Worm (Caenorhabditis elegans): ENCODE data around the gene gcs-1.

The gcs-1 gene

ce11 chrII:9064437-9064836 is 26.3 kb upstream of the gcs-1 start:
- TF ChIP-seq ceh-16 (tag; optimal IDR thresholded peaks at IDR 0.05): peak; percentile 73
- peak; percentile 91 for TF ChIP-seq nhr-23 (tag; optimal IDR thresholded peaks at IDR 0.05)
- TF ChIP-seq sma-9 (GFP tag; optimal IDR thresholded peaks at IDR 0.05): peak; percentile 6
- no peak for TF ChIP-seq sma-9 (tag; optimal IDR thresholded peaks at IDR 0.05)
- peak; percentile 82 for TF ChIP-seq elt-1 (tag; optimal IDR thresholded peaks at IDR 0.05)
- peak; percentile 21 for TF ChIP-seq nhr-25 (tag; optimal IDR thresholded peaks at IDR 0.05)
- no peak for TF ChIP-seq ztf-11 (tag; optimal IDR thresholded peaks at IDR 0.05)
- TF ChIP-seq nhr-12 (tag; optimal IDR thresholded peaks at IDR 0.05): no peak
- peak; percentile 20 for TF ChIP-seq nhr-6 (tag; optimal IDR thresholded peaks at IDR 0.05)

ce11 chrII:9063350-9063749 is 25.2 kb upstream of the gcs-1 start:
- no peak for TF ChIP-seq lin-13 (GFP tag; optimal IDR thresholded peaks at IDR 0.05)
- TF ChIP-seq alr-1 (tag; optimal IDR thresholded peaks at IDR 0.05): no peak
- TF ChIP-seq mab-5 (tag; optimal IDR thresholded peaks at IDR 0.05): no peak
- TF ChIP-seq R02D3.7 (tag; optimal IDR thresholded peaks at IDR 0.05): no peak

- TF ChIP-seq nhr-25 (tag; optimal IDR thresholded peaks at IDR 0.05) (peak; percentile 40), lsy-2 (tag; optimal IDR thresholded peaks at IDR 0.05) (no peak), unc-55 (GFP tag; optimal IDR thresholded peaks at IDR 0.05) (peak; percentile 8)
Observed at ce11 chrII:9062261-9062948, 24.3 kb upstream of the gcs-1 start.

- peak; percentile 71 for TF ChIP-seq lin-11 (tag; optimal IDR thresholded peaks at IDR 0.05)
- TF ChIP-seq ceh-16 (tag; optimal IDR thresholded peaks at IDR 0.05): peak; percentile 24
- TF ChIP-seq fos-1 (tag; optimal IDR thresholded peaks at IDR 0.05): peak; percentile 62
- TF ChIP-seq sma-3 (GFP tag; optimal IDR thresholded peaks at IDR 0.05): peak; percentile 40
- TF ChIP-seq mab-5 (tag; optimal IDR thresholded peaks at IDR 0.05): peak; percentile 40
- no peak for TF ChIP-seq nhr-237 (tag; optimal IDR thresholded peaks at IDR 0.05)
- peak; percentile 32 for TF ChIP-seq ama-1 (optimal IDR thresholded peaks at IDR 0.05)
- TF ChIP-seq C34F6.9 (tag; optimal IDR thresholded peaks at IDR 0.05): peak; percentile 80
- TF ChIP-seq R02D3.7 (tag; optimal IDR thresholded peaks at IDR 0.05): no peak
- no peak for TF ChIP-seq unc-62 (GFP tag; optimal IDR thresholded peaks at IDR 0.05)
- TF ChIP-seq lin-13 (GFP tag; optimal IDR thresholded peaks at IDR 0.05): peak; percentile 32
- TF ChIP-seq zag-1 (tag; optimal IDR thresholded peaks at IDR 0.05): peak; percentile 79
- TF ChIP-seq gmeb-1 (tag; optimal IDR thresholded peaks at IDR 0.05): peak; percentile 40
- peak; percentile 71 for TF ChIP-seq ztf-4 (tag; optimal IDR thresholded peaks at IDR 0.05)
- TF ChIP-seq crh-2 (tag; optimal IDR thresholded peaks at IDR 0.05): peak; percentile 61
- no peak for TF ChIP-seq Y55F3AM.14 (GFP tag; optimal IDR thresholded peaks at IDR 0.05)
- TF ChIP-seq unc-55 (GFP tag; optimal IDR thresholded peaks at IDR 0.05): peak; percentile 81
- TF ChIP-seq nhr-129 (tag; optimal IDR thresholded peaks at IDR 0.05): peak; percentile 95
- no peak for TF ChIP-seq nhr-6 (tag; optimal IDR thresholded peaks at IDR 0.05)
- TF ChIP-seq lin-39 (tag; optimal IDR thresholded peaks at IDR 0.05): no peak
- peak; percentile 54 for TF ChIP-seq egl-27 (tag; optimal IDR thresholded peaks at IDR 0.05)
- TF ChIP-seq nhr-12 (tag; optimal IDR thresholded peaks at IDR 0.05): no peak
- peak; percentile 19 to 52 for TF ChIP-seq mdl-1 (tag; optimal IDR thresholded peaks at IDR 0.05)
- peak; percentile 63 for TF ChIP-seq sma-9 (GFP tag; optimal IDR thresholded peaks at IDR 0.05)
- TF ChIP-seq sma-9 (tag; optimal IDR thresholded peaks at IDR 0.05): no peak
- peak; percentile 84 for TF ChIP-seq F13H6.1 (tag; optimal IDR thresholded peaks at IDR 0.05)
- no peak for TF ChIP-seq unc-39 (tag; optimal IDR thresholded peaks at IDR 0.05)
- peak; percentile 40 for TF ChIP-seq sem-4 (tag; optimal IDR thresholded peaks at IDR 0.05)
- TF ChIP-seq nhr-11 (tag; optimal IDR thresholded peaks at IDR 0.05): no peak
- peak; percentile 30 for TF ChIP-seq nhr-25 (tag; optimal IDR thresholded peaks at IDR 0.05)
- peak; percentile 43 to 84 for TF ChIP-seq lsy-2 (tag; optimal IDR thresholded peaks at IDR 0.05)
Observed at ce11 chrII:9061557-9062183, 23.6 kb upstream of the gcs-1 start.
